Worm (Caenorhabditis elegans) whole organism, early embryonic: Measurements from ENCODE around the gene fkh-9.

Source experiments
- B0310.2 ChIP-seq: sonication (generic microtip); optimal IDR thresholded peaks from 2 replicates; lab custom pipeline; 2016; ENCODE audit warnings: mild to moderate bottlenecking, missing genetic modification characterization, missing compliant biosample characterization
- ama-1 ChIP-seq: fragments of 150-350 bp; optimal IDR thresholded peaks from 2 replicates; lab custom pipeline; 2014
- ets-7 ChIP-seq: sonication (generic microtip); optimal IDR thresholded peaks from 2 replicates; lab custom pipeline; 2016; ENCODE audit warnings: missing genotype, missing genetic modification characterization, missing compliant biosample characterization
- flt-1 ChIP-seq: fragments of 200-800 bp; sonication (Bioruptor generic); IDR thresholded peaks from 2 replicates; pipeline ENCODE4 v1.3.6; 2022; ENCODE audit warnings: missing genetic modification characterization, missing compliant biosample characterization
- sea-1 ChIP-seq: fragments of 200-800 bp; sonication (Bioruptor generic); conservative IDR thresholded peaks from 2 replicates; pipeline ENCODE4 v1.3.6; 2022; ENCODE audit warnings: missing genetic modification characterization, missing compliant biosample characterization
- tbx-37 ChIP-seq: fragments of 200-800 bp; sonication (Bioruptor generic); conservative IDR thresholded peaks from 2 replicates; pipeline ENCODE4 v1.3.6; 2022; ENCODE audit warnings: missing genetic modification reagents, missing genetic modification characterization, missing compliant biosample characterization
- tra-4 ChIP-seq: sonication (generic microtip); optimal IDR thresholded peaks from 2 replicates; lab custom pipeline; 2017; ENCODE audit warnings: missing genetic modification characterization, missing compliant biosample characterization

DNA sequence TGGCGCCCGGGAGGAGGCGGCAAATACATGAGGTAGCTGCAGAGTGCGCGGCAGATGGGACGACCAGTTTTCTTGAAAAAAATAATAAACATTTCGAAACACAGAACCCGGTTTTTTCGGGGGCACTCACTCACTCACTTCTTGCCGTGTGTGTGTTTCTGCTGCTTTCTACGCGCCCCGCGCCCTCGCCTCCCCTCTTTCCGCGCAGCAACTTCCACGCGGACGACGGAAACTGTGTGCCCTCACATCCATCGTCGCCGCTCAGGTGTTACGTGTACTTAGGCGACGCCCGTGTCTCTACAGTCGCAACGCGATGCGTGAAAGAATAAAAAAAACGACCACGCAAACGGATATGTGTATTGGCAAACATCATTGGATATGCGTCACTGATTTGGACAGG lies 2.3 kb downstream of the fkh-9 start:
- TF ChIP-seq ets-7 (tag; lab: Kevin White, UChicago) (no peak), tbx-37 (GFP tag; lab: Robert Waterston, UW) (no peak), tra-4 (tag; lab: Kevin White, UChicago) (no peak), ama-1 (lab: Kevin White, UChicago) (no peak), flt-1 (GFP tag; lab: Robert Waterston, UW) (no peak), sea-1 (GFP tag; lab: Robert Waterston, UW) (no peak), B0310.2 (tag; lab: Kevin White, UChicago) (no peak)
